Fruit fly (Drosophila melanogaster) S2 (cell line): Measurements from ENCODE around the gene CG6055.

Experiments
- CG8478 ChIP-seq: fragments of >200 bp; optimal IDR thresholded peaks from 2 replicates; lab custom pipeline; 2018
- CTCF ChIP-seq, 2 experiments: fragments of >200 bp; optimal IDR thresholded peaks; 2 replicates each; lab custom pipeline; 2018

DNA sequence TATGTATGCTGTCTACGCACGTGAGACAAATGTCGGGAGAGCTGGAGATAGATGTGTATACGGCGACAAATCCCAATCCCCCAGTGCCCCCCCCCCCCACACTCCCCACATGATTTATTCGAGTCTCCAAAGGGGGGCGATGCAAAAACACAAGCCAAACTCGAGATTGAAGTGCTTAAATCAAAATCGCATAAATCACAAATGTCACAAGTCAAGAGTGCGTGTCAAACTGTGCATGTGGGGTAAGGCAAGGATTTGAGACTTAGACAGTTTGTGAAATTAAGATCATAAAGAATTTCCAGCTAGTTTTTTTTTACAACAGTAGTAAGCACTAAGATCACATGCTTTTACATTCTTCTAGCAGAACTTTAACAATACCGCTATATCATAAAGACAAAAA, 38.2 kb downstream of the CG6055 start:
- no peak for TF ChIP-seq CTCF (optimal IDR thresholded peaks at IDR 0.05; lab: Kevin White, UChicago)
- no peak for TF ChIP-seq CG8478 (lab: Kevin White, UChicago)
